Fruit fly (Drosophila melanogaster): Measurements from ENCODE around the gene CG44006.

- no peak for TF ChIP-seq Dll (optimal IDR thresholded peaks at IDR 0.05)
- TF ChIP-seq EcR (GFP tag; optimal IDR thresholded peaks at IDR 0.05), result no peak
Observed at dm6 chr3L:18072023-18072422, 2.1 kb upstream of the CG44006 start, which contains the start of gene CG44005.

Data from whole organism.